Fruit fly (Drosophila melanogaster): ENCODE data around the gene CG3679.

Gene CG3679

DNA sequence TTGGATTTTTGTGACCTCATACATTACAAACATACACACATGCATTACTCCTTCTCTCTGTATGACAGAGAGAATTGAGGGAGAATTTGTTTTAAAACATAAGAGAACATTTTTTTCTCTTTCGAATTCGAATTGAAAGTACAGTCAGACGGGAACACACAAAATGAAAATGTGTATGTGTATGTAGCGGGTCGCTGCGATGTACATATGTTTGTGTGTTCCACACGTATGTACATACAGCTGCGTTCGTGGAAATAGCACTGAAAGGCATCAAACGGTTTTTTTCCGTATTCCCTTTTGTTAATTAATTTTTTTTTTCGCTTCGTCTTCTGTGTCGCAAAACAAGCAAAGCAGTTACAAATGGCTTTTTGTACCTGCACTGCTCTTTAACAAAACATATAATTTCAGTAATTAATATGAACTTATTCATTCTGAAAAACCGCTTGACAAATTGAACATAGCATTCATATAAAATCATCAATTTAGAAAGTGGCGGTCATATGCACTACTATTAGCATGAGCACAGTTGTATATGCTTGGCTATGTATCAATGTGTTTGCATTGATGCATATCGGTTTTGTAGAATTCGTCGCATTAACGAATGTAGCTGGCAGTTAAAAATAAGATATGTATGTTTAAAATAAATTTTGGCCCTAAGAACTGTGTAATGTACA is 29.1 kb downstream of the CG3679 start (continued):
- TF ChIP-seq fkh (GFP tag; optimal IDR thresholded peaks at IDR 0.05) (peak; percentile 95), Gug (GFP tag; IDR thresholded peaks at IDR 0.05) (peak; percentile 92), Ets96B (tag; optimal IDR thresholded peaks at IDR 0.05) (peak; percentile 95), vri (GFP tag; optimal IDR thresholded peaks at IDR 0.05) (peak; percentile 91), CG31627 (GFP tag; optimal IDR thresholded peaks at IDR 0.05) (peak; percentile 96), CG3919 (GFP tag; optimal IDR thresholded peaks at IDR 0.05) (peak; percentile 93), Eip75B (GFP tag; optimal IDR thresholded peaks at IDR 0.05) (peak; percentile 97), fd59A (GFP tag; optimal IDR thresholded peaks at IDR 0.05) (peak; percentile 97), Sox14 (GFP tag; optimal IDR thresholded peaks at IDR 0.05) (peak; percentile 98), CG16779 (tag; optimal IDR thresholded peaks at IDR 0.05) (peak; percentile 95), achi (GFP tag; optimal IDR thresholded peaks at IDR 0.05) (peak; percentile 94), svp (GFP tag) (peak; percentile 98), esn (GFP tag; optimal IDR thresholded peaks at IDR 0.05) (peak; percentile 98), Eip78C (GFP tag) (peak; percentile 99), eg (GFP tag; IDR thresholded peaks at IDR 0.05) (peak; percentile 94), CG9139 (GFP tag; optimal IDR thresholded peaks at IDR 0.05) (peak; percentile 95), CG8119 (GFP tag; IDR thresholded peaks at IDR 0.05) (peak; percentile 97), OdsH (GFP tag; optimal IDR thresholded peaks at IDR 0.05) (peak; percentile 95), Ets21C (GFP tag; optimal IDR thresholded peaks at IDR 0.05) (peak; percentile 92), CG8632 (GFP tag; optimal IDR thresholded peaks at IDR 0.05) (peak; percentile 95), Eip93F (GFP tag; optimal IDR thresholded peaks at IDR 0.05) (peak; percentile 88), pdm3 (GFP tag; optimal IDR thresholded peaks at IDR 0.05) (peak; percentile 97), CG10669 (GFP tag; optimal IDR thresholded peaks at IDR 0.05) (peak; percentile 98), CG34406 (GFP tag; optimal IDR thresholded peaks at IDR 0.05) (peak; percentile 96), dac (GFP tag; optimal IDR thresholded peaks at IDR 0.05) (peak; percentile 97), CG6792 (GFP tag; optimal IDR thresholded peaks at IDR 0.05) (peak; percentile 94)

DNA sequence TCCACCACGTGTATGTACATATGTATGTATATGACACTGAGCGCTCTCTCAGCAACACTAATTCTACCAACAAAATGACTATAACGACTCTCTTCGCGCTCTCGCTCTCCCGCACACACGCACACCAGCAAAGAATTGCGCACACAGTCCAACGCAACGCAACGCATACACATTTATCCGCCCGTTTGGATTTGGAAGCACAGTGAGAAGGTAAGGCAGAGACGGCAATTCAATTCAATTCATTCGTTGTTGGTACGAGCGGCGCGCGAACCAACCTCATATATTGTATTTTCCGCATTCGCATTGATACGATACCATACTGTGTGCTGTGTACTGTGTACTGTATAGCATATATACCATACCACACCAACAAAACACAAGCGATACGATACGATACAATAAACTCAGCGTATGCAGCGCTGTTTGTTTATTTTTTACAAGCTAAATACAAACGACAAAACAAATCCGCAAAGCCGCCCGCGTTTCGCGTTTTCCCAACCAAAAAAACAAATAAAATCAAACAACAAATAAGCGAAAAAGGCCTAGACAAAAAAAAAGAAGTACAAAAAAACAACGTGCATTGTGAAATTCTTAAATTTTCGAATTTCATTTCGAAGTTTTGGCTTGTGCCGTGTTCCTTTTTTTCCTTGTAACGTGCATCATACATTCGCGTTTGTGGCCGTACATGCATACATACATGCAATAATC is 29.9 kb downstream of the CG3679 start, which contains the start of the genes CG9921 and Dsp1:
TSS of gene CG9921 (minus strand) at position 167 of the 708 bp plus-strand sequence.
TSS of gene Dsp1 (plus strand) at position 179 of the 708 bp plus-strand sequence.
- peak; percentile 51; the same call in 2 of the 3 replicates for TF ChIP-seq CG6163 (GFP tag; IDR thresholded peaks at IDR 0.05)
- TF ChIP-seq CG3919 (GFP tag; optimal IDR thresholded peaks at IDR 0.05): peak; percentile 2
- TF ChIP-seq dac (GFP tag; optimal IDR thresholded peaks at IDR 0.05): no peak
- no peak for TF ChIP-seq CG3032 (tag; optimal IDR thresholded peaks at IDR 0.05)
- TF ChIP-seq svp (GFP tag): no peak
- TF ChIP-seq dsx (GFP tag; optimal IDR thresholded peaks at IDR 0.05; ENCODE audit: poor library complexity, severe bottlenecking): peak; percentile 40
- TF ChIP-seq vri (GFP tag; optimal IDR thresholded peaks at IDR 0.05): peak; percentile 30
- peak; percentile 13 for TF ChIP-seq CG6854 (GFP tag; optimal IDR thresholded peaks at IDR 0.05)
- no peak for TF ChIP-seq Gug (GFP tag; IDR thresholded peaks at IDR 0.05)
- no peak for TF ChIP-seq CG6276 (GFP tag; optimal IDR thresholded peaks at IDR 0.05)
- TF ChIP-seq CG32006 (GFP tag; optimal IDR thresholded peaks at IDR 0.05): peak; percentile 10
- TF ChIP-seq CG4318 (GFP tag; optimal IDR thresholded peaks at IDR 0.05): no peak
- peak; percentile 17 for TF ChIP-seq Sox102F (GFP tag; optimal IDR thresholded peaks at IDR 0.05)
- no peak for TF ChIP-seq CG6808 (GFP tag; optimal IDR thresholded peaks at IDR 0.05)
- TF ChIP-seq CG8119 (GFP tag; IDR thresholded peaks at IDR 0.05): no peak
- peak; percentile 53 for TF ChIP-seq Eip78C (GFP tag)
- TF ChIP-seq eg (GFP tag; IDR thresholded peaks at IDR 0.05): peak; percentile 47; the same call in 2 of the 3 replicates
- TF ChIP-seq CG15336 (GFP tag; IDR thresholded peaks at IDR 0.05): no peak
- peak; percentile 10 for TF ChIP-seq Eip93F (GFP tag; optimal IDR thresholded peaks at IDR 0.05)
- no peak for TF ChIP-seq fkh (GFP tag; optimal IDR thresholded peaks at IDR 0.05)
- peak; percentile 1 for TF ChIP-seq achi (GFP tag; optimal IDR thresholded peaks at IDR 0.05)
- no peak for TF ChIP-seq Ets21C (GFP tag; optimal IDR thresholded peaks at IDR 0.05)
- no peak for TF ChIP-seq CG31627 (GFP tag; optimal IDR thresholded peaks at IDR 0.05)

Measured in whole organism, prepupa.